Worm (Caenorhabditis elegans): ENCODE measurements around the gene H03A11.2.

The H03A11.2 gene

ce11 chrX:15276774-15277173, 46.3 kb upstream of the H03A11.2 start:
- TF ChIP-seq ZK337.2 (GFP tag; IDR thresholded peaks at IDR 0.05) (no peak), zfp-2 (tag; optimal IDR thresholded peaks at IDR 0.05) (no peak), zag-1 (tag; optimal IDR thresholded peaks at IDR 0.05) (no peak), jun-1 (tag; optimal IDR thresholded peaks at IDR 0.05) (no peak), daf-12 (tag; optimal IDR thresholded peaks at IDR 0.05) (no peak), spr-3 (GFP tag; optimal IDR thresholded peaks at IDR 0.05) (no peak), daf-8 (GFP tag; IDR thresholded peaks at IDR 0.05) (no peak), mxl-2 (GFP tag; conservative IDR thresholded peaks at IDR 0.05) (no peak), lin-29 (GFP tag; IDR thresholded peaks at IDR 0.05) (no peak), ceh-32 (tag; optimal IDR thresholded peaks at IDR 0.05; ENCODE audit: poor library complexity) (no peak), nhr-77 (tag; optimal IDR thresholded peaks at IDR 0.05) (peak; percentile 47), ama-1 (optimal IDR thresholded peaks at IDR 0.05) (peak; percentile 12), ctbp-1 (GFP tag; IDR thresholded peaks at IDR 0.05) (peak; percentile 68), nhr-48 (tag; optimal IDR thresholded peaks at IDR 0.05) (peak; percentile 85), Y75B8A.6 (GFP tag; IDR thresholded peaks at IDR 0.05) (no peak), mep-1 (tag; optimal IDR thresholded peaks at IDR 0.05) (peak; percentile 85), snpc-1.2 (GFP tag; IDR thresholded peaks at IDR 0.05) (no peak), cey-2 (tag; optimal IDR thresholded peaks at IDR 0.05; ENCODE audit: borderline replicate concordance, insufficient read depth) (no peak), mxl-3 (GFP tag; optimal IDR thresholded peaks at IDR 0.05) (peak; percentile 58), nhr-42 (GFP tag; IDR thresholded peaks at IDR 0.05) (no peak), gei-8 (GFP tag; optimal IDR thresholded peaks at IDR 0.05) (no peak), egl-27 (tag; optimal IDR thresholded peaks at IDR 0.05) (no peak), lim-7 (GFP tag; IDR thresholded peaks at IDR 0.05) (no peak), rbr-2 (tag; optimal IDR thresholded peaks at IDR 0.05) (peak; percentile 73), pqm-1 (tag; optimal IDR thresholded peaks at IDR 0.05) (no peak), T20F7.1 (GFP tag; optimal IDR thresholded peaks at IDR 0.05) (no peak), lin-15B (tag; optimal IDR thresholded peaks at IDR 0.05) (no peak), ceh-20 (GFP tag; IDR thresholded peaks at IDR 0.05) (peak; percentile 50; the same call in 1 of the 2 replicates), dmd-6 (GFP tag; IDR thresholded peaks at IDR 0.05) (peak; percentile 62), vab-7 (GFP tag; IDR thresholded peaks at IDR 0.05) (no peak), Y5F2A.4 (GFP tag; optimal IDR thresholded peaks at IDR 0.05) (no peak), ztf-7 (tag; optimal IDR thresholded peaks at IDR 0.05) (peak; percentile 29), fkh-10 (GFP tag; optimal IDR thresholded peaks at IDR 0.05) (peak; percentile 91), mes-2 (tag; optimal IDR thresholded peaks at IDR 0.05; ENCODE audit: poor library complexity, severe bottlenecking) (peak; percentile 60), nhr-6 (tag; optimal IDR thresholded peaks at IDR 0.05) (peak; percentile 56), lin-39 (tag; optimal IDR thresholded peaks at IDR 0.05) (no peak), lin-13 (GFP tag; optimal IDR thresholded peaks at IDR 0.05) (no peak), unc-130 (GFP tag; optimal IDR thresholded peaks at IDR 0.05) (no peak), madf-9 (GFP tag; conservative IDR thresholded peaks at IDR 0.05) (0 out of 2 replicates have a peak, but pooled peaks have one; percentile 20), zip-11 (GFP tag; IDR thresholded peaks at IDR 0.05) (no peak), aha-1 (tag) (no peak), ZK546.5 (tag; optimal IDR thresholded peaks at IDR 0.05) (no peak), lin-38 (GFP tag; IDR thresholded peaks at IDR 0.05) (no peak), mdl-1 (tag; optimal IDR thresholded peaks at IDR 0.05) (peak; percentile 60 to 91), unc-39 (tag; optimal IDR thresholded peaks at IDR 0.05) (no peak), zip-2 (tag; optimal IDR thresholded peaks at IDR 0.05) (no peak), skn-1 (tag; optimal IDR thresholded peaks at IDR 0.05) (no peak), hmg-1.1 (GFP tag; IDR thresholded peaks at IDR 0.05) (peak; percentile 76), ztf-11 (tag; optimal IDR thresholded peaks at IDR 0.05) (no peak), spr-1 (tag; optimal IDR thresholded peaks at IDR 0.05) (peak; percentile 14), fos-1 (tag; optimal IDR thresholded peaks at IDR 0.05) (no peak), Y48G9A.11 (GFP tag; IDR thresholded peaks at IDR 0.05) (no peak), F37D6.2 (tag; optimal IDR thresholded peaks at IDR 0.05) (no peak)
